Fruit fly (Drosophila melanogaster): ENCODE measurements around the gene Son.
A peak's percentile ranks its signal among the peaks of the same experiment; 100 is the strongest.

Gene Son

dm6 chr3R:9581973-9582372 lies 4.1 kb downstream of the Son start:
- TF ChIP-seq CG8478 (optimal IDR thresholded peaks at IDR 0.05) (no peak), CTCF (optimal IDR thresholded peaks at IDR 0.05) (no peak)

DNA sequence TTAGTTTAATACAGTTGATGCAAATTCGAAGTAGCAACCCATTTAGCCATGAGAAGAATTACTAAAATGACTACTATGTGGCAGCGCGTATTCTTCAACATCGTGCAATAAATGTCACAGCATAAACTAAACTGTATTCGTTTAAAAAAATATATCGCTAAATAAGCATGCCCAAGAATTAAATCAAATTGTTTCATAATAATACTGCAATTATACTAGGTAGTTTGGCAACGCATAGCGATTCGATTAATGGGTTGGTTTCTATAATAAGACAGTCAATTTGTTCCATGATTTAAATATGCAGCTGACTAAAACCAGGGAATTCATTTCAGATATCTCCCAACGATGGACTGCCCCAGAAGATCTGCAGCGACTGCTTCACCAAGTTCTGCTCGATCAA lies 5.3 kb downstream of the Son start, which contains the start of gene CG33654:
CG33654 (minus strand) TSS at position 101 of the 400 bp plus-strand sequence.
- no peak for TF ChIP-seq CG8478 (optimal IDR thresholded peaks at IDR 0.05)
- no peak for TF ChIP-seq CTCF (optimal IDR thresholded peaks at IDR 0.05)

DNA sequence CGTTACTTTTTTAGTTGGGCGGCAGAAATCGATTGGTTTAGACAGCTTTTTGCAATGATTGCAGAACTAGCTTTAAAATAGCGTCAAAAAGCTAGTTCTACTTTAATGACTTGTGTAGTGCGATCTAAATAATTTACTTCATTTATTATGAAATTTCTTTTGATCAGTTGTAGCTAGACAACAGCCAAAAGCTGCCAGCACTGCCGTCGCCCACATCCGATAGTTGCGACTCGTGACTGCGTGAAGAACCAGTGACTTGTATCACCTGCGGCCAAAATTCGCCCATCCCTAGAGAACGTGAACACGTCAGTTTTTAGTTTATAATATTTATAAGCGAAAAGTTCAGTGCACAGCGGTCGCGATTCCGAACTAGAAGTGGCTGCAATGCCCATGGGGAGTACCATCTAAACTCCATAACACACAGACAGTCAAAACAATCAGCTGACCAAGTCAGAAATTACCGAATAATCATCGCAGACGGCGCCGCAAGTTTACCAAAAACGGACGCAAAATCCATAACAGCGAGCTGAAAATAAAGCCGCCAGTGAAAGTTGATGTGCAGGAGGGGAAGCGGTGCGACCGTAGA lies 8.9 kb downstream of the Son start, which contains the start of gene P58IPK:
P58IPK (plus strand) TSS at position 280 of the 586 bp plus-strand sequence.
- no peak for TF ChIP-seq CG8478 (optimal IDR thresholded peaks at IDR 0.05)
- TF ChIP-seq CTCF (optimal IDR thresholded peaks at IDR 0.05): peak; percentile 4 to 31

DNA sequence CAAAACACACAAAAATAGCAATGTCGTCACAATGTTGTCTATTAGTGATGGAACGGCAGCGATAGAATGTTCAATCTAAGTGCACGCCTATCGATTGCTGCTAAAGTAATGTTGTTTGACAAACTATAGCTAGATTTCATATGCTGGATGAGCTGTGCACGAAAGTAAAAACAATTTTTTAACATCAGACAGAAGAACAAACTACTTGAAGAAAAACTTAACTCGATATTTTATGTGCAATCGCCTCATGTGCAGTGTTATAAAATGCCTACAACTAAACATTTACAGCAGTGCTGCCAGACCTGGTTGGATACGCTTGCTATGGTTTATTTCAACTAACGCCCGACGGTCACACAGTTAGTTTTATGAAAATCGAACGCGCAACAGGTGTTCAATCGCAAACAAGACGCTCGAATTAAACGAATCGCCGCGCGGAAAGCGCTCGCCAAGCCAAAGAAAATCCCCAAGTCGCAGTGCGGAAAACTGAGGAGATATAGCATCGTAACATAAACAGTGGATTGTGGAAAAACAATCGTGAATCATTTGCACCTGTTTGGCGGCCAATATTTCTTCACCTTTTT lies 13.2 kb downstream of the Son start, which contains the start of the genes bocks and CG8312:
bocks (minus strand) TSS at position 51 of the 581 bp plus-strand sequence.
CG8312 (plus strand) TSS at position 358 of the 581 bp plus-strand sequence.
- TF ChIP-seq CTCF (optimal IDR thresholded peaks at IDR 0.05) (peak; percentile 4 to 35), CG8478 (optimal IDR thresholded peaks at IDR 0.05) (no peak)

- TF ChIP-seq CG8478 (optimal IDR thresholded peaks at IDR 0.05) (no peak), CTCF (optimal IDR thresholded peaks at IDR 0.05) (no peak)
Observed at dm6 chr3R:9591769-9592388, 14.0 kb downstream of the Son start.

DNA sequence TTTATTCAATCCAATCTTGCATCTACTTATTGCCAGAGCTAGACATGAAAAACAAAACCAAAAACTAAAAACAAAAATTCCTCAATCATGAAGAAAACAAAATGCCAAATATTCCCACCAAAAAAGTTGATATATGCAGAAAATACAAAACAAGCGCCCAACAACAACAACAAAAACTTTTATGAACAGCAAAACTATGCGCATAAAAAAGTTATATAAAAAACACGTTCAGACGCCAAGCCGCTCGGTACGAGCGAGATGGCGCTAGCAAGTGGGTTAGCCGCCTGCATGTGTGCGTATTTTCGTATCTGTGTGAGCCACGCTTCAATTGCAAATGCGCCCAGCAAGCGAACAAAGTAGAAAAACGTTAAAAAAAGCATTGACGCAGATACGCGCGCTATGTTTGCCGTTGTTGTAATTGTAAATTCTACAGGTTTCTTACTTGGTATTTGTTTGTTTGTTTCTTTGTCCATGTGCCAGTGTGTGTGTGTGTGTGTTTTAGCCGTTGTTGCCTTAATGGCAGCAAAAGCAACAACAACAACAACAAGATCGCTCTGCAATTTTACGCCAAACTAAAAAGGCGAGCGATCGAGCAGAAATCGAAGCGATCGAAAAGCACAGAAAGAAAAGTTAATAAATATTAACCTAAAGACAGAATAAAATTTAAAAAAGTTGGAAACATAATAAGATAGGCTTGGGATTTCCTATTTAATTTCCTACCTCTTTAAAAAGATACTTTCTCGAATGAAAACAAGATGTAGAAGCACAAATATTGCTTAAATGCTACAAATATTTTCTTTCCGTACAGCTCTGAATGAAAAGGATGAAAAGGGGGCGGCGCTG lies 15.8 kb downstream of the Son start:
- no peak for TF ChIP-seq CTCF (optimal IDR thresholded peaks at IDR 0.05)
- no peak for TF ChIP-seq CG8478 (optimal IDR thresholded peaks at IDR 0.05)

DNA sequence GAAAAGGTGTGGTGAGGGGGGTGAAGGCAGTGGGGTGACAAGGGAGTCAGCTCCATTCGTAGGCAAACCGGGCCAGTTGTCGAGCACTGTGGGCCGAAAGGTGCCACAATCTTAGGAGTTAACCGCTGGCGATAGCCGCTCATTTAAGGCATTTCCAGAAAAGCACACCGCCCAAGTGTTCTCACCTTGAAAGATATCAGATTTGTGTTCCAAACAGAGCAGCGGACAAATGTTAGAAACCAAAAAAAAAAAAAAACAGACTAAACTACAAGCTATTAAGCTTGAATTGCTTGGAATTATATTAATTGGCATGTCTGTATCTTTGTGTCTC lies 16.4 kb downstream of the Son start:
- TF ChIP-seq CG8478 (optimal IDR thresholded peaks at IDR 0.05): no peak
- TF ChIP-seq CTCF (optimal IDR thresholded peaks at IDR 0.05): no peak

- no peak for TF ChIP-seq CTCF (optimal IDR thresholded peaks at IDR 0.05)
- no peak for TF ChIP-seq CG8478 (optimal IDR thresholded peaks at IDR 0.05)
Observed at dm6 chr3R:9594839-9595238, 17.0 kb downstream of the Son start.

- TF ChIP-seq CG8478 (optimal IDR thresholded peaks at IDR 0.05): no peak
- no peak for TF ChIP-seq CTCF (optimal IDR thresholded peaks at IDR 0.05)
Observed at dm6 chr3R:9595681-9596357, 18.0 kb downstream of the Son start.

dm6 chr3R:9596615-9597014 lies 18.8 kb downstream of the Son start:
- TF ChIP-seq CTCF (optimal IDR thresholded peaks at IDR 0.05): no peak
- no peak for TF ChIP-seq CG8478 (optimal IDR thresholded peaks at IDR 0.05)

DNA sequence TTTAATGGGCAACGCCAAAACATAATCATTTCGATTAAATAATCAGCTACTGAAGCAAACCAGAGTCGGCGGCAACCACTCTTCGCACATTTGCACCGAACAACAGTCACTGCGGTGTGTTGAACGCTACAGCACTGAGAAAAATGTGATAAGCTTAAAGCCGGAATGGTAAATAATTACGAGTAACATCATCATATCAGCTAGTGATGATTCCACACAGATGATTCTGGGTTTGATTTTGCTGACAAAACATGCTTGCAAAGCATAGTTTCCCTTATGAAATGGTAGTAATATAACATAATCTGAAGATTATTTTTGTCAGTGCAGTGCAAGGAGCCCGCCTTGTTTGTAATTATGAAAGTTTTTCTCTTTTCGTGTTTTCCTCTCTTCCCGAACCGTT lies 20.3 kb downstream of the Son start:
- no peak for TF ChIP-seq CG8478 (optimal IDR thresholded peaks at IDR 0.05)
- no peak for TF ChIP-seq CTCF (optimal IDR thresholded peaks at IDR 0.05)

DNA sequence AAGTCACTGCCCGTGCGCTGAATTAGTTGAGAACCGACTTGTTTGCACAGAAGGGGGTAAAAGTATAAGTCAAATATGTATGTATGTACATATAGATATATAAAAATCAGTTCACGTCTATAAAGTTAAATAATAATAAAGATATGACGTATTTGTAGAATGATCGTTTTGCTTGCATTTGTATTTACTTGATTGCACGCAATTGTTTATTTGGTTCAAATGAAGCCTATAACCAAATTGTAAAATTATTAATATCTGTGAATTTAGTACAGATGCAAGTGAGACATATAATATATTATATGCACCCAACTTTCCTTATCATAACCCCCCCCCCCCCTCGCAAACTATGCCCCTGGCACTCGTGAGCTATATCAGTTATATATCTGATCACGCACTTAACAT lies 22.7 kb downstream of the Son start:
- no peak for TF ChIP-seq CG8478 (optimal IDR thresholded peaks at IDR 0.05)
- TF ChIP-seq CTCF (optimal IDR thresholded peaks at IDR 0.05): no peak

- no peak for TF ChIP-seq CG8478 (optimal IDR thresholded peaks at IDR 0.05)
- TF ChIP-seq CTCF (optimal IDR thresholded peaks at IDR 0.05): no peak
Observed at dm6 chr3R:9601949-9602348, 24.1 kb downstream of the Son start.

DNA sequence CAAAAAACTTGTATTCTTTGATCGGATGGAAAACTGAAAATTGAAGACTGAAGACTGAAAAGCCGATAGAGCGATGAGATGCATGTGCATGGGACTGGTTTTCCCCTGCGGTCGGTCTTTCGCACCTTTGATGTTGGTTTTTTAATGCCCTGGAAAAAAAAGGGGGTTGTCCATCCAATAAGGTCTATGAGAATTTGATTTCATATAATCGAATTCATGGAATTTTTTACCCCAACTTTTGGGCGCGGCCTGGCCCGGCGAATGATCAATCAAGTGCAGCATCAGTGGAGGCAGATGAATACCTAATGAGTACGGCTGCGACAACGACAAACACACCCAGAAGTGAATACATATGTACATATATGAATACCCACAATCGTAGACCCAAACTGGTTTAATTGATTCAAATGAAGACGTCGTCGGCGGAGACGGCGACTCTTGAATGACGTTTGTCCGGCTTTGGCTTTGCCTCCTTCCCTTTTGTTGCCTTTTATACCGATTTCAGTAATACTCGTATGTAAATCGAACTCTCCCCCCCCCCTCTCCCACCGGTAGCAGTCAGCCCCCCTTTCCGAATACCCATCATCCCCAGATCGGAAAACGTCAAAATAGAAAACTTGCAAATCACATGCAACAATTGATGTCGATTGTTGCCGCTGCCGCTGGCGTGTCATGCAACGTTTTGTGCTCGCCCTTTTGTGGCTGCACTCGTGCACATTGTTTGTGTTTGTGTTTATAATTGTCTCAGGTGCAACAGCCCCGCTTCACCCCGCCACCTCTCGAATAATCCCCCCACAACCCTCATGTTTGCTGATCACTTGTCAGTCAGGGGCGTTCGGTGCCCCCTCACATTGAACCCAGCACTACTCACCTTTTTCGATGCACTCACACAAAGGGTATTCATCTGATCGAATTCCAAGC lies 25.4 kb downstream of the Son start:
- no peak for TF ChIP-seq CTCF (optimal IDR thresholded peaks at IDR 0.05)

All from S2 (cell line).